Worm (Caenorhabditis elegans) whole organism, early embryonic: Measurements from ENCODE around the gene srlf-19.

Experiments used
- aly-1 ChIP-seq: sonication (generic microtip); optimal IDR thresholded peaks from 2 replicates; lab custom pipeline; 2016; ENCODE audit warnings: missing genetic modification characterization, missing compliant biosample characterization
- ama-1 ChIP-seq: fragments of 150-350 bp; optimal IDR thresholded peaks from 2 replicates; lab custom pipeline; 2014
- ets-7 ChIP-seq: sonication (generic microtip); optimal IDR thresholded peaks from 2 replicates; lab custom pipeline; 2016; ENCODE audit warnings: missing genotype, missing genetic modification characterization, missing compliant biosample characterization
- flt-1 ChIP-seq: fragments of 200-800 bp; sonication (Bioruptor generic); IDR thresholded peaks from 2 replicates; pipeline ENCODE4 v1.3.6; 2022; ENCODE audit warnings: missing genetic modification characterization, missing compliant biosample characterization
- hnd-1 ChIP-seq: sonication (generic microtip); optimal IDR thresholded peaks from 2 replicates; lab custom pipeline; 2016; ENCODE audit warnings: missing genetic modification characterization, missing compliant biosample characterization
- sea-1 ChIP-seq: fragments of 200-800 bp; sonication (Bioruptor generic); conservative IDR thresholded peaks from 2 replicates; pipeline ENCODE4 v1.3.6; 2022; ENCODE audit warnings: missing genetic modification characterization, missing compliant biosample characterization
- tbx-11 ChIP-seq: fragments of 200-800 bp; sonication (Bioruptor generic); IDR thresholded peaks from 2 replicates; pipeline ENCODE4 v1.3.6; 2022; ENCODE audit warnings: missing genetic modification characterization, missing compliant biosample characterization
- tra-4 ChIP-seq: sonication (generic microtip); optimal IDR thresholded peaks from 2 replicates; lab custom pipeline; 2017; ENCODE audit warnings: missing genetic modification characterization, missing compliant biosample characterization

DNA sequence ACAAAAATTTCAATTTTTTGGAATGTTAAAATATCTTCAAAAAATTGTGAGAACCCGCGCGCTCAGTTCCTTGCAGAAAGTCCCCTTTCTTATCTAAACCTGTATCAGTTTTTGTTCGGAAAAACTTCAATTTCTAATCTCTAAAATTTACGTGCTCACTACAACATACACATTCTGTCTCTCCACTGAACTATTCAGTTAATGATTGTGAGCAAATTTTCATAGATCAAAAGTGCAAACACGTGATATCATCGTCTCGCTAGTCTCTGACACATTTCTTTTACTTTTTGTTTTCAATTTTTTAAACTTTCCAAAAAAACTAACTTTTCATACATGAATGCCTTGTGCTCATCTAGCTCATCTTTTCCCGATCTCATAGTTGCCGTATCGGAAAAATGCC lies 45.8 kb upstream of the srlf-19 start, which contains the start of gene nhr-203:
- TF ChIP-seq ama-1 (lab: Kevin White, UChicago) (no peak), hnd-1 (tag; lab: Kevin White, UChicago) (no peak), tbx-11 (GFP tag; lab: Robert Waterston, UW) (no peak), ets-7 (tag; lab: Kevin White, UChicago) (no peak), tra-4 (tag; lab: Kevin White, UChicago) (no peak), flt-1 (GFP tag; lab: Robert Waterston, UW) (no peak), aly-1 (tag; lab: Kevin White, UChicago) (no peak), sea-1 (GFP tag; lab: Robert Waterston, UW) (no peak)
